Fruit fly (Drosophila melanogaster): Measurements from ENCODE around the gene Daxx.

The Daxx gene

DNA sequence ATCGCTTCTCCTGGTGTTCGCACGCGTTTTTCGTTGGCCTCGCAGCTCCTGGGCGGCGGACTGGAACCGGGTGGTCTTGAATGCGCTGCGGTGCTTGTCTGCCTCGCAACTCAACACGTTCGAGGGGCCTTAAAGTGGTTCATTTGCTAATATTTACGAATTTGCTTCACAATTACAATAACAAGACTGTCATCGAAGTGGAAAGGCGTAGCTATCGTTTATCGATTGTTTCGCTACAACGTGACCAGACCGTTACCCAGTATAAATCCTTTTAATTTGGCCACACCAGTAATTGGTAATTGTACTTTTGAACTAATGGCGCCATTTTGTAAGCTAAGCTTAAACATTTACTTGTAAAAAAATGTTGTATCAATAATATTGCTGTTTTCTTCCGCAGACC, 4.0 kb upstream of the Daxx start, which contains the start of gene CG9536 (continued):
- TF ChIP-seq stwl (tag; optimal IDR thresholded peaks at IDR 0.05) (peak; percentile 73), Sox100B (GFP tag; optimal IDR thresholded peaks at IDR 0.05) (no peak), CG42726 (GFP tag; IDR thresholded peaks at IDR 0.05; ENCODE audit: partially characterized antibody) (no peak), gfzf (GFP tag; optimal IDR thresholded peaks at IDR 0.05) (peak; percentile 89), NC2β (GFP tag; optimal IDR thresholded peaks at IDR 0.05) (no peak), BEAF-32 (GFP tag; optimal IDR thresholded peaks at IDR 0.05) (peak; percentile 48), Sin3A (optimal IDR thresholded peaks at IDR 0.05) (peak; percentile 4), ftz-f1 (GFP tag; optimal IDR thresholded peaks at IDR 0.05) (no peak), CG1602 (GFP tag; optimal IDR thresholded peaks at IDR 0.05) (no peak), Opbp (GFP tag; IDR thresholded peaks at IDR 0.05; ENCODE audit: partially characterized antibody) (peak; percentile 64; the same call in 2 of the 3 replicates), CG30431 (GFP tag; optimal IDR thresholded peaks at IDR 0.05) (no peak), Dll (GFP tag; IDR thresholded peaks at IDR 0.05; ENCODE audit: partially characterized antibody) (peak; percentile 71; the same call in 3 of the 4 replicates), fd96Cb (tag; optimal IDR thresholded peaks at IDR 0.05) (no peak), hth (optimal IDR thresholded peaks at IDR 0.05) (no peak), Ada2b (GFP tag; IDR thresholded peaks at IDR 0.05) (no peak), CG32767 (GFP tag; IDR thresholded peaks at IDR 0.05) (no peak), insv (GFP tag; optimal IDR thresholded peaks at IDR 0.05) (no peak), vvl (GFP tag; IDR thresholded peaks at IDR 0.05) (0 out of 2 replicates have a peak, but pooled peaks have one; percentile 25), CG17829 (tag; optimal IDR thresholded peaks at IDR 0.05) (peak; percentile 14), CG12942 (GFP tag; optimal IDR thresholded peaks at IDR 0.05) (no peak), CG11456 (GFP tag; IDR thresholded peaks at IDR 0.05) (no peak), pzg (GFP tag; optimal IDR thresholded peaks at IDR 0.05) (peak; percentile 77), Dip2 (GFP tag; IDR thresholded peaks at IDR 0.05) (no peak), CG13296 (GFP tag; optimal IDR thresholded peaks at IDR 0.05) (no peak), Spps (tag; optimal IDR thresholded peaks at IDR 0.05) (no peak), Atf3 (GFP tag; optimal IDR thresholded peaks at IDR 0.05) (no peak), CG13894 (tag; optimal IDR thresholded peaks at IDR 0.05) (no peak), sna (GFP tag; IDR thresholded peaks at IDR 0.05; ENCODE audit: partially characterized antibody) (peak; percentile 52), CG8388 (GFP tag; optimal IDR thresholded peaks at IDR 0.05) (no peak), CG7987 (GFP tag; optimal IDR thresholded peaks at IDR 0.05) (no peak), CG7928 (GFP tag; optimal IDR thresholded peaks at IDR 0.05) (no peak), CHES-1-like (GFP tag; optimal IDR thresholded peaks at IDR 0.05) (no peak), HLH54F (GFP tag; optimal IDR thresholded peaks at IDR 0.05) (no peak), p53 (GFP tag; optimal IDR thresholded peaks at IDR 0.05) (no peak), Oaz (GFP tag; IDR thresholded peaks at IDR 0.05) (no peak), ac (GFP tag; optimal IDR thresholded peaks at IDR 0.05) (no peak), sisA (GFP tag; IDR thresholded peaks at IDR 0.05) (no peak), HHEX (GFP tag; optimal IDR thresholded peaks at IDR 0.05) (no peak), dmrt99B (tag; optimal IDR thresholded peaks at IDR 0.05) (no peak), amos (GFP tag; IDR thresholded peaks at IDR 0.05; ENCODE audit: partially characterized antibody) (peak; percentile 53; the same call in 1 of the 2 replicates), Fer2 (tag; optimal IDR thresholded peaks at IDR 0.05) (no peak), CG11723 (GFP tag; optimal IDR thresholded peaks at IDR 0.05) (no peak), CG17359 (tag; optimal IDR thresholded peaks at IDR 0.05) (no peak), CG6813 (GFP tag; optimal IDR thresholded peaks at IDR 0.05) (no peak), CG8924 (tag; optimal IDR thresholded peaks at IDR 0.05) (no peak), nmo (GFP tag; optimal IDR thresholded peaks at IDR 0.05) (no peak), ranshi (GFP tag; IDR thresholded peaks at IDR 0.05) (no peak), sim (GFP tag; IDR thresholded peaks at IDR 0.05) (no peak), CG30403 (GFP tag; optimal IDR thresholded peaks at IDR 0.05) (no peak), Deaf1 (tag; optimal IDR thresholded peaks at IDR 0.05) (peak; percentile 50), CG4820 (GFP tag; optimal IDR thresholded peaks at IDR 0.05) (no peak)

All from whole organism, embryonic.